Fruit fly (Drosophila melanogaster) whole organism, embryonic: ENCODE measurements around the gene CG43867.

Experiments used
- Ada2b ChIP-seq: fragments of 200-800 bp; sonication (Bioruptor generic); IDR thresholded peaks from 2 replicates; pipeline ENCODE4 v1.3.6; 2022; ENCODE audit warnings: missing biosample characterization, missing genetic modification characterization
- Adf1 ChIP-seq: fragments of 200-800 bp; sonication (Bioruptor generic); IDR thresholded peaks from 2 replicates; pipeline ENCODE4 v1.3.6; 2022; ENCODE audit warnings: missing biosample characterization, missing genetic modification characterization
- C15 ChIP-seq: fragments of 200-800 bp; sonication (Bioruptor generic); IDR thresholded peaks from 3 replicates; pipeline ENCODE4 v1.3.6; 2022; ENCODE audit warnings: missing biosample characterization, missing genetic modification characterization
- CG10209 ChIP-seq: fragments of 200-800 bp; sonication (Bioruptor generic); optimal IDR thresholded peaks from 3 replicates; lab custom pipeline; 2017; ENCODE audit warnings: missing biosample characterization, mild to moderate bottlenecking, missing genetic modification characterization, missing genetic modification reagents
- CG11247 ChIP-seq: fragments of 200-800 bp; sonication (Bioruptor generic); IDR thresholded peaks from 2 replicates; pipeline ENCODE4 v1.3.6; 2022; ENCODE audit warnings: missing biosample characterization, missing genetic modification characterization
- CG12391 ChIP-seq: fragments of 200-800 bp; sonication (Bioruptor generic); optimal IDR thresholded peaks from 3 replicates; lab custom pipeline; 2018; ENCODE audit warnings: missing biosample characterization, mild to moderate bottlenecking, missing genetic modification characterization, moderate library complexity
- CG12659 ChIP-seq: fragments of 200-800 bp; sonication (Bioruptor generic); optimal IDR thresholded peaks from 3 replicates; lab custom pipeline; 2017; ENCODE audit warnings: mild to moderate bottlenecking, missing biosample characterization, missing genetic modification reagents, missing genetic modification characterization
- CG15269 ChIP-seq: fragments of 200-800 bp; sonication (Bioruptor generic); optimal IDR thresholded peaks from 2 replicates; lab custom pipeline; 2018; ENCODE audit warnings: missing biosample characterization, mild to moderate bottlenecking, missing genetic modification characterization, moderate library complexity
- CG15696 ChIP-seq: fragments of 200-800 bp; sonication (Bioruptor generic); optimal IDR thresholded peaks from 2 replicates; lab custom pipeline; 2019; ENCODE audit warnings: missing biosample characterization, mild to moderate bottlenecking, missing genetic modification characterization, moderate library complexity
- CG16863 ChIP-seq: fragments of 200-800 bp; sonication (Bioruptor generic); optimal IDR thresholded peaks from 3 replicates; lab custom pipeline; 2016; ENCODE audit warnings: missing biosample characterization, missing genetic modification characterization
- CG2120 ChIP-seq: fragments of 200-800 bp; sonication (Bioruptor generic); optimal IDR thresholded peaks from 3 replicates; lab custom pipeline; 2016; ENCODE audit warnings: missing biosample characterization, missing genetic modification characterization
- CG2129 ChIP-seq: fragments of 200-800 bp; sonication (Bioruptor generic); IDR thresholded peaks from 2 replicates; pipeline ENCODE4 v1.3.6; 2022; ENCODE audit warnings: missing biosample characterization, missing genetic modification characterization; ENCODE audit not compliant: partially characterized antibody
- CG2199 ChIP-seq: fragments of 200-800 bp; sonication (Bioruptor generic); IDR thresholded peaks from 3 replicates; pipeline ENCODE4 v1.3.6; 2022; ENCODE audit warnings: missing biosample characterization, missing genetic modification characterization
- CG2889 ChIP-seq: fragments of 200-800 bp; sonication (Bioruptor generic); IDR thresholded peaks from 3 replicates; pipeline ENCODE4 v1.3.6; 2022; ENCODE audit warnings: missing biosample characterization, missing genetic modification characterization
- CG3065 ChIP-seq: fragments of 200-800 bp; sonication (Bioruptor generic); optimal IDR thresholded peaks from 2 replicates; lab custom pipeline; 2016; ENCODE audit warnings: missing biosample characterization, missing genetic modification characterization
- CG33213 ChIP-seq: fragments of 200-800 bp; sonication (Bioruptor generic); optimal IDR thresholded peaks from 3 replicates; lab custom pipeline; 2016; ENCODE audit warnings: missing biosample characterization, missing genetic modification characterization
- CG3407 ChIP-seq: fragments of 200-800 bp; sonication (Bioruptor generic); optimal IDR thresholded peaks from 2 replicates; lab custom pipeline; 2018; ENCODE audit warnings: missing biosample characterization, mild to moderate bottlenecking, missing genetic modification characterization
- CG3995 ChIP-seq: fragments of 200-800 bp; sonication (Bioruptor generic); optimal IDR thresholded peaks from 3 replicates; lab custom pipeline; 2016; ENCODE audit warnings: missing biosample characterization, missing genetic modification characterization
- CG6813 ChIP-seq: fragments of 200-800 bp; sonication (Bioruptor generic); optimal IDR thresholded peaks from 2 replicates; lab custom pipeline; 2017; ENCODE audit warnings: missing biosample characterization, missing genetic modification characterization, mild to moderate bottlenecking, moderate library complexity, missing genetic modification reagents
- CG7839 ChIP-seq: fragments of 200-800 bp; sonication (Bioruptor generic); optimal IDR thresholded peaks from 3 replicates; lab custom pipeline; 2018; ENCODE audit warnings: missing biosample characterization, mild to moderate bottlenecking, missing genetic modification characterization, moderate library complexity
- CG7963 ChIP-seq: fragments of 200-800 bp; sonication (Bioruptor generic); IDR thresholded peaks from 3 replicates; pipeline ENCODE4 v1.3.6; 2022; ENCODE audit warnings: missing biosample characterization, missing genetic modification characterization; ENCODE audit not compliant: partially characterized antibody
- CG8281 ChIP-seq: fragments of 200-800 bp; sonication (Bioruptor generic); optimal IDR thresholded peaks from 2 replicates; lab custom pipeline; 2018; ENCODE audit warnings: missing biosample characterization, mild to moderate bottlenecking, missing genetic modification characterization, moderate library complexity
- CG9609 ChIP-seq: fragments of 200-800 bp; sonication (Bioruptor generic); optimal IDR thresholded peaks from 3 replicates; lab custom pipeline; 2016; ENCODE audit warnings: missing biosample characterization, missing genetic modification characterization
- Chrac-16 ChIP-seq: fragments of 200-800 bp; sonication (Bioruptor generic); optimal IDR thresholded peaks from 3 replicates; lab custom pipeline; 2016; ENCODE audit warnings: missing biosample characterization, missing genetic modification characterization
- CoRest ChIP-seq: fragments of 200-800 bp; sonication (Bioruptor generic); optimal IDR thresholded peaks from 3 replicates; lab custom pipeline; 2018; ENCODE audit warnings: missing biosample characterization, mild to moderate bottlenecking, missing genetic modification characterization, moderate library complexity
- D19B ChIP-seq: fragments of 200-800 bp; sonication (Bioruptor generic); optimal IDR thresholded peaks from 2 replicates; lab custom pipeline; 2017; ENCODE audit warnings: missing biosample characterization, mild to moderate bottlenecking, missing genetic modification characterization
- Dek ChIP-seq: fragments of 200-800 bp; sonication (Bioruptor generic); optimal IDR thresholded peaks from 3 replicates; lab custom pipeline; 2019; ENCODE audit warnings: missing biosample characterization, mild to moderate bottlenecking, missing genetic modification characterization, moderate library complexity
- Elba2 ChIP-seq: fragments of 200-800 bp; sonication (Bioruptor generic); optimal IDR thresholded peaks from 3 replicates; lab custom pipeline; 2016; ENCODE audit warnings: missing biosample characterization, missing genetic modification characterization
- Ets65A ChIP-seq: fragments of 200-800 bp; sonication (Bioruptor generic); peaks from one replicate; lab custom pipeline; 2016; ENCODE audit warnings: missing biosample characterization, missing genetic modification characterization
- HLH3B ChIP-seq: fragments of 200-800 bp; sonication (Bioruptor generic); IDR thresholded peaks from 2 replicates; pipeline ENCODE4 v1.3.6; 2022; ENCODE audit warnings: missing biosample characterization, missing genetic modification characterization
- NK7.1 ChIP-seq: fragments of 200-800 bp; sonication (Bioruptor generic); optimal IDR thresholded peaks from 3 replicates; lab custom pipeline; 2016; ENCODE audit warnings: missing biosample characterization, missing genetic modification characterization
- Xrp1 ChIP-seq: fragments of 200-800 bp; sonication (Bioruptor generic); IDR thresholded peaks from 2 replicates; pipeline ENCODE4 v1.3.6; 2022; ENCODE audit warnings: missing biosample characterization, missing genetic modification characterization
- abd-A ChIP-seq: fragments of 200-800 bp; sonication (Bioruptor generic); optimal IDR thresholded peaks from 3 replicates; lab custom pipeline; 2019; ENCODE audit warnings: missing biosample characterization, mild to moderate bottlenecking, missing genetic modification characterization, moderate library complexity
- dan ChIP-seq: fragments of 200-800 bp; sonication (Bioruptor generic); IDR thresholded peaks from 2 replicates; pipeline ENCODE4 v1.3.6; 2022; ENCODE audit warnings: missing biosample characterization, missing genetic modification characterization
- dm ChIP-seq: fragments of 200-800 bp; sonication (Bioruptor generic); optimal IDR thresholded peaks from 3 replicates; lab custom pipeline; 2016; ENCODE audit warnings: missing biosample characterization, missing genetic modification characterization
- eyg ChIP-seq: fragments of 200-800 bp; sonication (Bioruptor generic); optimal IDR thresholded peaks from 3 replicates; lab custom pipeline; 2016; ENCODE audit warnings: missing biosample characterization, missing genetic modification characterization
- fd64A ChIP-seq: fragments of 200-800 bp; sonication (Bioruptor generic); optimal IDR thresholded peaks from 3 replicates; lab custom pipeline; 2018; ENCODE audit warnings: missing biosample characterization, mild to moderate bottlenecking, missing genetic modification characterization
- fd96Cb ChIP-seq: fragments of 200-800 bp; sonication (Bioruptor generic); optimal IDR thresholded peaks from 2 replicates; lab custom pipeline; 2018; ENCODE audit warnings: missing biosample characterization, mild to moderate bottlenecking, missing genetic modification characterization, moderate library complexity
- gcm2 ChIP-seq: fragments of 200-800 bp; sonication (Bioruptor generic); optimal IDR thresholded peaks from 2 replicates; lab custom pipeline; 2016; ENCODE audit warnings: missing biosample characterization, missing genetic modification characterization
- ken ChIP-seq: fragments of 200-800 bp; sonication (Bioruptor generic); IDR thresholded peaks from 3 replicates; pipeline ENCODE4 v1.3.6; 2022; ENCODE audit warnings: missing biosample characterization, missing genetic modification characterization
- lmd ChIP-seq: fragments of 200-800 bp; sonication (Bioruptor generic); IDR thresholded peaks from 2 replicates; pipeline ENCODE4 v1.3.6; 2022; ENCODE audit warnings: missing biosample characterization, missing genetic modification characterization
- luna ChIP-seq: fragments of 200-800 bp; sonication (Bioruptor generic); optimal IDR thresholded peaks from 2 replicates; lab custom pipeline; 2016; ENCODE audit warnings: missing biosample characterization, missing genetic modification characterization
- otp ChIP-seq: fragments of 200-800 bp; sonication (Bioruptor generic); IDR thresholded peaks from 3 replicates; pipeline ENCODE4, ENCODE4 v1.3.6; 2022; ENCODE audit warnings: missing biosample characterization, missing genetic modification characterization
- pan ChIP-seq, 4 experiments: fragments of >200 bp in 3 of 4; fragments of 200-800 bp in 1 of 4; sonication (Bioruptor generic) in 1 of 4; optimal IDR thresholded peaks in 3 of 4; IDR thresholded peaks in 1 of 4; 2 replicates each; pipeline versions ENCODE4 v1.3.6 to Lab custom; 2017 to 2022; ENCODE audit warnings: missing biosample characterization in 2 of 4, missing genetic modification characterization in 2 of 4, mixed read lengths in 1 of 4
- pb ChIP-seq: fragments of 200-800 bp; sonication (Bioruptor generic); optimal IDR thresholded peaks from 3 replicates; lab custom pipeline; 2016; ENCODE audit warnings: missing biosample characterization, missing genetic modification characterization
- pzg ChIP-seq: fragments of 200-800 bp; sonication (Bioruptor generic); optimal IDR thresholded peaks from 3 replicates; lab custom pipeline; 2018; ENCODE audit warnings: missing biosample characterization, mild to moderate bottlenecking, missing genetic modification characterization, moderate library complexity
- rib ChIP-seq: fragments of 200-800 bp; sonication (Bioruptor generic); IDR thresholded peaks from 2 replicates; pipeline ENCODE4 v1.3.6; 2022; ENCODE audit warnings: missing biosample characterization, missing genetic modification characterization
- sim ChIP-seq: fragments of 200-800 bp; sonication (Bioruptor generic); IDR thresholded peaks from 2 replicates; pipeline ENCODE4 v1.3.6; 2022; ENCODE audit warnings: missing biosample characterization, missing genetic modification characterization
- slp2 ChIP-seq: fragments of 200-800 bp; sonication (Bioruptor generic); optimal IDR thresholded peaks from 2 replicates; lab custom pipeline; 2016; ENCODE audit warnings: missing biosample characterization, missing genetic modification characterization
- sqz ChIP-seq: fragments of 200-800 bp; sonication (Bioruptor generic); optimal IDR thresholded peaks from 3 replicates; lab custom pipeline; 2018; ENCODE audit warnings: missing biosample characterization, mild to moderate bottlenecking, missing genetic modification characterization
- sug ChIP-seq: fragments of 200-800 bp; optimal IDR thresholded peaks from 2 replicates; lab custom pipeline; 2019; ENCODE audit warnings: missing biosample characterization, mild to moderate bottlenecking, missing genetic modification characterization, moderate library complexity

Gene CG43867

dm6 chrX:948285-948556 lies 20.4 kb upstream of the CG43867 start (continued):
- TF ChIP-seq dan (no peak), abd-A (no peak), sim (GFP tag; lab: Robert Waterston, UW) (no peak), D19B (GFP tag; lab: Kevin White, UChicago) (no peak), CG2120 (GFP tag; lab: Kevin White, UChicago) (peak; percentile 59), CG10209 (GFP tag; lab: Kevin White, UChicago) (no peak), CG3995 (GFP tag; lab: Kevin White, UChicago) (no peak), fd96Cb (no peak), otp (GFP tag; lab: Robert Waterston, UW) (0 out of 3 replicates have a peak, but pooled peaks have one; percentile 20), CG2199 (GFP tag; lab: Robert Waterston, UW) (no peak), CG2889 (0 out of 3 replicates have a peak, but pooled peaks have one; percentile 32), NK7.1 (GFP tag; lab: Kevin White, UChicago) (no peak), dm (GFP tag; lab: Kevin White, UChicago) (no peak), slp2 (GFP tag; lab: Kevin White, UChicago) (no peak), Chrac-16 (GFP tag; lab: Kevin White, UChicago) (no peak), eyg (GFP tag; lab: Kevin White, UChicago) (no peak), CG8281 (no peak), Adf1 (0 out of 2 replicates have a peak, but pooled peaks have one; percentile 5), Xrp1 (GFP tag; lab: Robert Waterston, UW) (no peak), Elba2 (GFP tag; lab: Kevin White, UChicago) (no peak), pan (optimal IDR thresholded peaks at IDR 0.05; lab: Kevin White, UChicago) (no peak), pan (GFP tag; optimal IDR thresholded peaks at IDR 0.05 in 1 of 2, IDR thresholded peaks at IDR 0.05 in 1 of 2) (peak in 1 of 2 experiments; percentile 38), Ada2b (GFP tag; lab: Robert Waterston, UW) (peak; percentile 22; the same call in 1 of the 2 replicates), Ets65A (GFP tag; lab: Kevin White, UChicago) (peak; percentile 68), CG7963 (no peak), CG3065 (GFP tag; lab: Kevin White, UChicago) (no peak), fd64A (no peak), CoRest (tag; lab: Kevin White, UChicago) (no peak), CG7839 (tag; lab: Kevin White, UChicago) (peak; percentile 34), luna (GFP tag; lab: Kevin White, UChicago) (no peak), pzg (no peak), ken (GFP tag; lab: Robert Waterston, UW) (0 out of 3 replicates have a peak, but pooled peaks have one; percentile 11), pb (GFP tag; lab: Kevin White, UChicago) (peak; percentile 11), rib (GFP tag; lab: Robert Waterston, UW) (no peak), C15 (no peak), CG2129 (GFP tag; lab: Robert Waterston, UW) (no peak), lmd (GFP tag; lab: Robert Waterston, UW) (peak; percentile 43; the same call in 1 of the 2 replicates), CG11247 (GFP tag; lab: Robert Waterston, UW) (no peak), sqz (no peak), CG12659 (GFP tag; lab: Kevin White, UChicago) (no peak), gcm2 (GFP tag; lab: Kevin White, UChicago) (no peak), Dek (no peak), sug (tag; lab: Kevin White, UChicago) (peak; percentile 14), CG33213 (GFP tag; lab: Kevin White, UChicago) (no peak), CG3407 (GFP tag; lab: Kevin White, UChicago) (no peak), CG16863 (GFP tag; lab: Kevin White, UChicago) (no peak), HLH3B (GFP tag; lab: Robert Waterston, UW) (0 out of 2 replicates have a peak, but pooled peaks have one; percentile 19), CG15696 (no peak), CG15269 (peak; percentile 5), CG12391 (no peak), CG6813 (GFP tag; lab: Kevin White, UChicago) (no peak), CG9609 (GFP tag; lab: Kevin White, UChicago) (no peak)
